Fruit fly (Drosophila melanogaster): ENCODE data around the gene Strump.

Strump gene

dm6 chr3L:16157251-16158190, 35.7 kb downstream of the Strump start (continued):
- TF ChIP-seq CG2199 (GFP tag; IDR thresholded peaks at IDR 0.05), result no peak
- no peak for TF ChIP-seq salm (tag; optimal IDR thresholded peaks at IDR 0.05)
- TF ChIP-seq lilli (GFP tag; optimal IDR thresholded peaks at IDR 0.05), result peak; percentile 64
- TF ChIP-seq CG3838 (GFP tag; optimal IDR thresholded peaks at IDR 0.05), result no peak
- TF ChIP-seq CG13287 (GFP tag; IDR thresholded peaks at IDR 0.05; ENCODE audit: partially characterized antibody), result no peak
- TF ChIP-seq az2 (GFP tag; optimal IDR thresholded peaks at IDR 0.05), result peak; percentile 62
- TF ChIP-seq Elba2 (GFP tag; optimal IDR thresholded peaks at IDR 0.05), result no peak
- peak; percentile 23 for TF ChIP-seq CG12942 (GFP tag; optimal IDR thresholded peaks at IDR 0.05)
- TF ChIP-seq CG11093 (GFP tag; IDR thresholded peaks at IDR 0.05), result 0 out of 3 replicates have a peak, but pooled peaks have one; percentile 14
- no peak for TF ChIP-seq H2.0 (GFP tag; IDR thresholded peaks at IDR 0.05)
- no peak for TF ChIP-seq al (GFP tag; IDR thresholded peaks at IDR 0.05)
- no peak for TF ChIP-seq CG34376 (GFP tag; optimal IDR thresholded peaks at IDR 0.05)
- TF ChIP-seq sd (tag; optimal IDR thresholded peaks at IDR 0.05), result peak; percentile 48
- TF ChIP-seq CTCF (GFP tag; optimal IDR thresholded peaks at IDR 0.05), result no peak
- TF ChIP-seq CG6765 (GFP tag; optimal IDR thresholded peaks at IDR 0.05), result no peak
- TF ChIP-seq cato (GFP tag; optimal IDR thresholded peaks at IDR 0.05; ENCODE audit: borderline replicate concordance), result peak; percentile 35
- TF ChIP-seq CG2116 (GFP tag; optimal IDR thresholded peaks at IDR 0.05), result peak; percentile 4
- no peak for TF ChIP-seq CG43689 (GFP tag; IDR thresholded peaks at IDR 0.05)
- 0 out of 2 replicates have a peak, but pooled peaks have one; percentile 31 for TF ChIP-seq seq (GFP tag; IDR thresholded peaks at IDR 0.05)
- TF ChIP-seq Sox100B (GFP tag; optimal IDR thresholded peaks at IDR 0.05), result peak; percentile 51
- no peak for TF ChIP-seq CG7963 (GFP tag; IDR thresholded peaks at IDR 0.05; ENCODE audit: partially characterized antibody)
- 0 out of 2 replicates have a peak, but pooled peaks have one; percentile 26 for TF ChIP-seq wor (GFP tag; IDR thresholded peaks at IDR 0.05)
- peak; percentile 65 for TF ChIP-seq dysf (GFP tag; IDR thresholded peaks at IDR 0.05)
- TF ChIP-seq ham (GFP tag; IDR thresholded peaks at IDR 0.05), result no peak
- peak; percentile 44 for TF ChIP-seq sisA (GFP tag; IDR thresholded peaks at IDR 0.05)
- TF ChIP-seq pros (GFP tag; optimal IDR thresholded peaks at IDR 0.05), result no peak
- TF ChIP-seq Lim3 (GFP tag; IDR thresholded peaks at IDR 0.05), result 0 out of 2 replicates have a peak, but pooled peaks have one; percentile 22
- peak; percentile 40; the same call in 2 of the 3 replicates for TF ChIP-seq CG17361 (GFP tag; IDR thresholded peaks at IDR 0.05)
- peak; percentile 31 for TF ChIP-seq CG18764 (GFP tag; optimal IDR thresholded peaks at IDR 0.05)
- no peak for TF ChIP-seq amos (GFP tag; IDR thresholded peaks at IDR 0.05; ENCODE audit: partially characterized antibody)
- no peak for TF ChIP-seq Hand (GFP tag; optimal IDR thresholded peaks at IDR 0.05)
- TF ChIP-seq Mad (GFP tag; optimal IDR thresholded peaks at IDR 0.05), result peak; percentile 15
- 0 out of 2 replicates have a peak, but pooled peaks have one; percentile 26 for TF ChIP-seq Rfx (GFP tag; IDR thresholded peaks at IDR 0.05)
- no peak for TF ChIP-seq ftz-f1 (GFP tag; optimal IDR thresholded peaks at IDR 0.05)
- peak; percentile 36 for TF ChIP-seq Atf-2 (GFP tag; optimal IDR thresholded peaks at IDR 0.05)
- no peak for TF ChIP-seq pita (GFP tag; optimal IDR thresholded peaks at IDR 0.05)
- TF ChIP-seq otp (GFP tag; IDR thresholded peaks at IDR 0.05), result no peak
- peak; percentile 74 for TF ChIP-seq phol (tag; optimal IDR thresholded peaks at IDR 0.05)
- no peak for TF ChIP-seq CG17802 (tag; optimal IDR thresholded peaks at IDR 0.05)
- no peak for TF ChIP-seq sna (GFP tag; IDR thresholded peaks at IDR 0.05; ENCODE audit: partially characterized antibody)
- no peak for TF ChIP-seq CG33557 (GFP tag; optimal IDR thresholded peaks at IDR 0.05)
- TF ChIP-seq HmgZ (tag; optimal IDR thresholded peaks at IDR 0.05), result no peak
- no peak for TF ChIP-seq E2f1 (GFP tag; IDR thresholded peaks at IDR 0.05)
- TF ChIP-seq CG16815 (GFP tag; optimal IDR thresholded peaks at IDR 0.05), result no peak
- peak; percentile 39 for TF ChIP-seq Fer3 (tag; optimal IDR thresholded peaks at IDR 0.05)
- no peak for TF ChIP-seq Lpt (GFP tag; optimal IDR thresholded peaks at IDR 0.05)
- TF ChIP-seq CG12155 (GFP tag; optimal IDR thresholded peaks at IDR 0.05), result peak; percentile 7
- TF ChIP-seq HLH3B (GFP tag; IDR thresholded peaks at IDR 0.05), result peak; percentile 41; the same call in 1 of the 2 replicates
- peak; percentile 63 for TF ChIP-seq grau (tag; optimal IDR thresholded peaks at IDR 0.05)
